Worm (Caenorhabditis elegans) whole organism, L2 larva: ENCODE results near the gene nhr-234.

Experiments used
- C34F6.9 ChIP-seq: fragments of 150-350 bp; optimal IDR thresholded peaks from 2 replicates; lab custom pipeline; 2014; ENCODE audit warnings: missing biosample characterization, missing genetic modification characterization
- F13H6.1 ChIP-seq: sonication (generic microtip); optimal IDR thresholded peaks from 2 replicates; lab custom pipeline; 2016; ENCODE audit warnings: missing genetic modification characterization, missing compliant biosample characterization
- ZK546.5 ChIP-seq: sonication (generic microtip); optimal IDR thresholded peaks from 2 replicates; lab custom pipeline; 2017; ENCODE audit warnings: missing biosample characterization, missing genetic modification characterization
- alr-1 ChIP-seq: fragments of 150-350 bp; optimal IDR thresholded peaks from 2 replicates; lab custom pipeline; 2014; ENCODE audit warnings: missing biosample characterization, missing genetic modification characterization
- aly-2 ChIP-seq: fragments of 150-350 bp; optimal IDR thresholded peaks from 2 replicates; lab custom pipeline; 2014; ENCODE audit warnings: missing biosample characterization, missing genetic modification characterization
- ama-1 ChIP-seq: fragments of 150-350 bp; optimal IDR thresholded peaks from 2 replicates; lab custom pipeline; 2018; ENCODE audit warnings: inconsistent platforms
- blmp-1 ChIP-seq: sonication (generic microtip); optimal IDR thresholded peaks from 2 replicates; lab custom pipeline; 2017; ENCODE audit warnings: missing genetic modification characterization, mild to moderate bottlenecking, missing compliant biosample characterization, antibody characterized with exemption, moderate library complexity; ENCODE audit not compliant: insufficient read depth
- ceh-16 ChIP-seq: fragments of 150-350 bp; optimal IDR thresholded peaks from 2 replicates; lab custom pipeline; 2014; ENCODE audit warnings: missing biosample characterization, missing genetic modification characterization
- ceh-82 ChIP-seq: fragments of 150-350 bp; optimal IDR thresholded peaks from 2 replicates; lab custom pipeline; 2014; ENCODE audit warnings: missing biosample characterization, missing genetic modification characterization
- dmd-4 ChIP-seq: sonication (generic microtip); optimal IDR thresholded peaks from 2 replicates; lab custom pipeline; 2017; ENCODE audit warnings: missing biosample characterization, missing genetic modification characterization
- elt-1 ChIP-seq: fragments of 150-350 bp; optimal IDR thresholded peaks from 2 replicates; lab custom pipeline; 2014; ENCODE audit warnings: missing biosample characterization, missing genetic modification characterization
- elt-3 ChIP-seq: sonication (generic microtip); optimal IDR thresholded peaks from 2 replicates; lab custom pipeline; 2017; ENCODE audit warnings: missing biosample characterization, missing genetic modification characterization
- fos-1 ChIP-seq: fragments of 150-350 bp; optimal IDR thresholded peaks from 2 replicates; lab custom pipeline; 2014; ENCODE audit warnings: missing biosample characterization, missing genetic modification characterization
- gmeb-1 ChIP-seq: fragments of 150-350 bp; optimal IDR thresholded peaks from 2 replicates; lab custom pipeline; 2014; ENCODE audit warnings: missing biosample characterization, missing genetic modification characterization
- lin-11 ChIP-seq: fragments of 150-350 bp; sonication (generic microtip); optimal IDR thresholded peaks from 2 replicates; lab custom pipeline; 2014; ENCODE audit warnings: missing biosample characterization, missing genetic modification characterization, inconsistent platforms, mixed read lengths
- lin-39 ChIP-seq: fragments of 150-350 bp; optimal IDR thresholded peaks from 2 replicates; lab custom pipeline; 2014; ENCODE audit warnings: missing biosample characterization, missing genetic modification reagents, missing genetic modification characterization
- lsy-2 ChIP-seq, 2 experiments: fragments of 150-350 bp in 1 of 2; sonication (generic microtip) in 1 of 2; optimal IDR thresholded peaks; 2 replicates each; lab custom pipeline; 2014 to 2017; ENCODE audit warnings: missing biosample characterization in 2 of 2, missing genetic modification characterization in 2 of 2
- mab-5 ChIP-seq: fragments of 150-350 bp; optimal IDR thresholded peaks from 2 replicates; lab custom pipeline; 2014; ENCODE audit warnings: missing biosample characterization, missing genetic modification characterization
- mbf-1 ChIP-seq: sonication (generic microtip); optimal IDR thresholded peaks from 2 replicates; lab custom pipeline; 2017; ENCODE audit warnings: missing biosample characterization, missing genetic modification characterization
- mdl-1 ChIP-seq, 2 experiments: fragments of 150-350 bp in 1 of 2; sonication (generic microtip) in 1 of 2; optimal IDR thresholded peaks; 2 replicates each; lab custom pipeline; 2017; ENCODE audit warnings: missing biosample characterization in 2 of 2, missing genetic modification characterization in 2 of 2
- nhr-11 ChIP-seq: fragments of 150-350 bp; optimal IDR thresholded peaks from 2 replicates; lab custom pipeline; 2014; ENCODE audit warnings: missing biosample characterization, missing genetic modification characterization
- nhr-12 ChIP-seq: fragments of 150-350 bp; optimal IDR thresholded peaks from 2 replicates; lab custom pipeline; 2014; ENCODE audit warnings: missing biosample characterization, missing genetic modification characterization
- nhr-129 ChIP-seq: fragments of 150-350 bp; optimal IDR thresholded peaks from 2 replicates; lab custom pipeline; 2014; ENCODE audit warnings: missing biosample characterization, missing genetic modification characterization
- nhr-21 ChIP-seq: fragments of 150-350 bp; optimal IDR thresholded peaks from 2 replicates; lab custom pipeline; 2014; ENCODE audit warnings: missing biosample characterization, missing genetic modification characterization
- nhr-23 ChIP-seq: fragments of 150-350 bp; optimal IDR thresholded peaks from 2 replicates; lab custom pipeline; 2014; ENCODE audit warnings: missing biosample characterization, missing genetic modification reagents, missing genetic modification characterization
- nhr-237 ChIP-seq: fragments of 150-350 bp; optimal IDR thresholded peaks from 2 replicates; lab custom pipeline; 2014; ENCODE audit warnings: missing biosample characterization, missing genetic modification characterization
- nhr-6 ChIP-seq: fragments of 150-350 bp; optimal IDR thresholded peaks from 2 replicates; lab custom pipeline; 2014; ENCODE audit warnings: missing biosample characterization, missing genetic modification characterization
- nhr-77 ChIP-seq: fragments of 150-350 bp; optimal IDR thresholded peaks from 2 replicates; lab custom pipeline; 2014; ENCODE audit warnings: missing biosample characterization, missing genetic modification characterization
- sem-4 ChIP-seq: fragments of 150-350 bp; optimal IDR thresholded peaks from 2 replicates; lab custom pipeline; 2014; ENCODE audit warnings: missing biosample characterization, missing genetic modification reagents, missing genetic modification characterization
- sma-3 ChIP-seq: sonication (generic microtip); optimal IDR thresholded peaks from 2 replicates; lab custom pipeline; 2016; ENCODE audit warnings: missing genetic modification reagents, missing genetic modification characterization, missing compliant biosample characterization
- sma-9 ChIP-seq, 2 experiments: fragments of 150-350 bp in 1 of 2; sonication (generic microtip) in 1 of 2; optimal IDR thresholded peaks; 2 replicates each; lab custom pipeline; 2014 to 2016; ENCODE audit warnings: missing genetic modification characterization in 2 of 2, mild to moderate bottlenecking in 1 of 2, missing biosample characterization in 1 of 2, missing compliant biosample characterization in 1 of 2, missing genetic modification reagents in 1 of 2, moderate library complexity in 1 of 2
- snpc-4 ChIP-seq: fragments of 150-350 bp; optimal IDR thresholded peaks from 2 replicates; lab custom pipeline; 2014; ENCODE audit warnings: missing biosample characterization, missing genetic modification characterization
- unc-39 ChIP-seq: fragments of 150-350 bp; optimal IDR thresholded peaks from 2 replicates; lab custom pipeline; 2014; ENCODE audit warnings: missing biosample characterization, missing genetic modification characterization
- unc-55 ChIP-seq: fragments of 150-350 bp; sonication (generic microtip); optimal IDR thresholded peaks from 3 replicates; lab custom pipeline; 2014; ENCODE audit warnings: missing biosample characterization, missing genetic modification reagents, missing genetic modification characterization
- unc-62 ChIP-seq: fragments of 150-350 bp; optimal IDR thresholded peaks from 2 replicates; lab custom pipeline; 2014; ENCODE audit warnings: missing biosample characterization, missing genetic modification reagents, missing genetic modification characterization
- zag-1 ChIP-seq: fragments of 150-350 bp; optimal IDR thresholded peaks from 2 replicates; lab custom pipeline; 2014; ENCODE audit warnings: missing biosample characterization, missing genetic modification characterization
- ztf-1 ChIP-seq: fragments of 200-800 bp; sonication (Bioruptor generic); conservative IDR thresholded peaks from 2 replicates; pipeline ENCODE4 v1.3.6; 2022; ENCODE audit warnings: missing genetic modification characterization, missing compliant biosample characterization
- ztf-11 ChIP-seq: sonication (generic microtip); optimal IDR thresholded peaks from 2 replicates; lab custom pipeline; 2017; ENCODE audit warnings: missing biosample characterization, missing genetic modification characterization
- ztf-4 ChIP-seq: fragments of 150-350 bp; optimal IDR thresholded peaks from 2 replicates; lab custom pipeline; 2014; ENCODE audit warnings: missing biosample characterization, missing genetic modification characterization

Gene nhr-234

ce11 chrII:12636602-12637001, at the start of gene nhr-234:
nhr-234 (plus strand) TSS chrII:12636678.
- TF ChIP-seq ztf-11 (tag; lab: Kevin White, UChicago) = no peak
- TF ChIP-seq ztf-1 (GFP tag; lab: Robert Waterston, UW) = no peak
- no peak for TF ChIP-seq nhr-237 (tag; lab: Kevin White, UChicago)
- TF ChIP-seq sma-9 (GFP tag; optimal IDR thresholded peaks at IDR 0.05; lab: Kevin White, UChicago) = no peak
- no peak for TF ChIP-seq sma-9 (tag; optimal IDR thresholded peaks at IDR 0.05; lab: Kevin White, UChicago)
- TF ChIP-seq, all 48 proteins: peak for 0

ce11 chrII:12603667-12604621, 32.5 kb upstream of the nhr-234 start, which contains the start of the genes ceh-100 and lips-15:
ceh-100 (minus strand) TSS chrII:12603680.
lips-15 (plus strand) TSS chrII:12604386.
- TF ChIP-seq ztf-4 = no peak
- no peak for TF ChIP-seq lin-11
- no peak for TF ChIP-seq dmd-4 (tag; lab: Kevin White, UChicago)
- peak; percentile 74 for TF ChIP-seq unc-55 (GFP tag; lab: Kevin White, UChicago)
- TF ChIP-seq elt-1 = no peak
- TF ChIP-seq mdl-1 (tag; optimal IDR thresholded peaks at IDR 0.05; lab: Kevin White, UChicago) = no peak
- peak; percentile 46 for TF ChIP-seq nhr-129 (tag; lab: Kevin White, UChicago)
- no peak for TF ChIP-seq ama-1
- TF ChIP-seq sma-9 (GFP tag; optimal IDR thresholded peaks at IDR 0.05; lab: Kevin White, UChicago) = no peak
- no peak for TF ChIP-seq sma-9 (tag; optimal IDR thresholded peaks at IDR 0.05; lab: Kevin White, UChicago)
- no peak for TF ChIP-seq zag-1 (tag; lab: Kevin White, UChicago)
- TF ChIP-seq unc-62 (GFP tag; lab: Kevin White, UChicago) = no peak
- no peak for TF ChIP-seq F13H6.1 (tag; lab: Kevin White, UChicago)
- TF ChIP-seq blmp-1 (tag; lab: Kevin White, UChicago) = no peak
- TF ChIP-seq mbf-1 (tag; lab: Kevin White, UChicago) = no peak
- TF ChIP-seq ceh-16 = no peak
- TF ChIP-seq nhr-77 (tag; lab: Kevin White, UChicago) = no peak
- TF ChIP-seq lsy-2 (tag; optimal IDR thresholded peaks at IDR 0.05; lab: Kevin White, UChicago) = no peak
- TF ChIP-seq fos-1 (tag; lab: Kevin White, UChicago) = peak; percentile 14
- TF ChIP-seq C34F6.9 (tag; lab: Kevin White, UChicago) = peak; percentile 47
- no peak for TF ChIP-seq nhr-6 (tag; lab: Kevin White, UChicago)
- TF ChIP-seq gmeb-1 (tag; lab: Kevin White, UChicago) = peak; percentile 11
- TF ChIP-seq ceh-82 (tag; lab: Kevin White, UChicago) = no peak
- TF ChIP-seq sma-3 = no peak

ce11 chrII:12606108-12606507, 30.4 kb upstream of the nhr-234 start:
- no peak for TF ChIP-seq sma-3
- no peak for TF ChIP-seq nhr-77 (tag; lab: Kevin White, UChicago)
- TF ChIP-seq F13H6.1 (tag; lab: Kevin White, UChicago) = no peak
- no peak for TF ChIP-seq ztf-1 (GFP tag; lab: Robert Waterston, UW)
- TF ChIP-seq lin-39 (tag; lab: Kevin White, UChicago) = no peak
- TF ChIP-seq nhr-12 (tag; lab: Kevin White, UChicago) = no peak
- no peak for TF ChIP-seq nhr-237 (tag; lab: Kevin White, UChicago)
- no peak for TF ChIP-seq elt-1
- TF ChIP-seq nhr-23 = no peak
- no peak for TF ChIP-seq ztf-4
- no peak for TF ChIP-seq dmd-4 (tag; lab: Kevin White, UChicago)
- TF ChIP-seq aly-2 (tag; lab: Kevin White, UChicago) = no peak
- no peak for TF ChIP-seq snpc-4 (tag; lab: Kevin White, UChicago)
- TF ChIP-seq ZK546.5 (tag; lab: Kevin White, UChicago) = no peak
- TF ChIP-seq C34F6.9 (tag; lab: Kevin White, UChicago) = no peak
- TF ChIP-seq lin-11 = no peak
- TF ChIP-seq unc-62 (GFP tag; lab: Kevin White, UChicago) = no peak
- TF ChIP-seq mbf-1 (tag; lab: Kevin White, UChicago) = no peak
- TF ChIP-seq nhr-129 (tag; lab: Kevin White, UChicago) = no peak

ce11 chrII:12606900-12607299, 29.6 kb upstream of the nhr-234 start, which contains the start of gene Y38E10A.8:
Y38E10A.8 (plus strand) TSS chrII:12607200.
- no peak for TF ChIP-seq sma-3
- no peak for TF ChIP-seq elt-3 (tag; lab: Kevin White, UChicago)
- no peak for TF ChIP-seq unc-55 (GFP tag; lab: Kevin White, UChicago)
- no peak for TF ChIP-seq sem-4 (tag; lab: Kevin White, UChicago)
- no peak for TF ChIP-seq lsy-2 (tag; optimal IDR thresholded peaks at IDR 0.05; lab: Kevin White, UChicago)
- TF ChIP-seq gmeb-1 (tag; lab: Kevin White, UChicago) = no peak
- no peak for TF ChIP-seq nhr-77 (tag; lab: Kevin White, UChicago)
- no peak for TF ChIP-seq lin-39 (tag; lab: Kevin White, UChicago)
- TF ChIP-seq dmd-4 (tag; lab: Kevin White, UChicago) = no peak
- no peak for TF ChIP-seq sma-9 (GFP tag; optimal IDR thresholded peaks at IDR 0.05; lab: Kevin White, UChicago)
- TF ChIP-seq sma-9 (tag; optimal IDR thresholded peaks at IDR 0.05; lab: Kevin White, UChicago) = no peak
- no peak for TF ChIP-seq ZK546.5 (tag; lab: Kevin White, UChicago)
- no peak for TF ChIP-seq alr-1 (tag; lab: Kevin White, UChicago)
- no peak for TF ChIP-seq nhr-11
- TF ChIP-seq zag-1 (tag; lab: Kevin White, UChicago) = no peak
- TF ChIP-seq ztf-11 (tag; lab: Kevin White, UChicago) = no peak
- TF ChIP-seq mab-5 (tag; lab: Kevin White, UChicago) = no peak
- TF ChIP-seq mbf-1 (tag; lab: Kevin White, UChicago) = no peak
- no peak for TF ChIP-seq unc-39 (tag; lab: Kevin White, UChicago)
- no peak for TF ChIP-seq nhr-21 (tag; lab: Kevin White, UChicago)
